Worm (Caenorhabditis elegans): ENCODE data around the gene H02F09.3.

The H02F09.3 gene

ce11 chrX:1603027-1603426 lies 34.5 kb downstream of the H02F09.3 start:
- no peak for TF ChIP-seq W03F9.2 (tag; optimal IDR thresholded peaks at IDR 0.05)
- TF ChIP-seq him-1 (tag; optimal IDR thresholded peaks at IDR 0.05): no peak
- TF ChIP-seq dao-5 (tag; optimal IDR thresholded peaks at IDR 0.05): no peak

- TF ChIP-seq dao-5 (tag; optimal IDR thresholded peaks at IDR 0.05) (no peak), him-1 (tag; optimal IDR thresholded peaks at IDR 0.05) (no peak), W03F9.2 (tag; optimal IDR thresholded peaks at IDR 0.05) (no peak)
These were observed 35.2 kb downstream of the H02F09.3 start for ce11 chrX:1603709-1604108.

DNA sequence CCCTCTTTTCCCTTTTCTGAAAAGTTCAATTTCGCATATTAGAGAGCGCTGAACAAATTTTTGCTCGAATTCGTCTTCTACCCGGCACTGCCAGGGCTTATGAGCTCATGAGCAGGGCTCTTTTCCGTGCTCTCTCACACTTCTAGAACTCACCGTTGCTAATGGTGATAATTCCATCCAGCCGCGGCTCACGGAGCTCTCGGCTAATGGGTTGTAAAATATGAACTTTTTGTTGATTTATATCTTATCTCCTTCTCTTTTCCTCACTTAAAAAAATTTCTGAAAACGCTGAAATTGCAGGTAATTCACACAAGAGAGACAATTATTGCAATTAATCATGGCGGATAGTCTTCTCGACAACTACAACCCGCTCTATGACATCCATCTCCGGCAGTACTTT lies 36.1 kb downstream of the H02F09.3 start, which contains the start of gene H11E01.3:
H11E01.3 (plus strand) TSS at position 301 of the 400 bp plus-strand sequence.
- no peak for TF ChIP-seq dao-5 (tag; optimal IDR thresholded peaks at IDR 0.05)
- no peak for TF ChIP-seq W03F9.2 (tag; optimal IDR thresholded peaks at IDR 0.05)
- TF ChIP-seq him-1 (tag; optimal IDR thresholded peaks at IDR 0.05): no peak

ce11 chrX:1612948-1613347 lies 44.5 kb downstream of the H02F09.3 start:
- TF ChIP-seq dao-5 (tag; optimal IDR thresholded peaks at IDR 0.05): no peak
- TF ChIP-seq W03F9.2 (tag; optimal IDR thresholded peaks at IDR 0.05): no peak

ce11 chrX:1613860-1614259 lies 45.4 kb downstream of the H02F09.3 start:
- TF ChIP-seq him-1 (tag; optimal IDR thresholded peaks at IDR 0.05) (no peak), dao-5 (tag; optimal IDR thresholded peaks at IDR 0.05) (no peak)

- TF ChIP-seq him-1 (tag; optimal IDR thresholded peaks at IDR 0.05) (no peak), dao-5 (tag; optimal IDR thresholded peaks at IDR 0.05) (no peak), W03F9.2 (tag; optimal IDR thresholded peaks at IDR 0.05) (no peak)
These were observed 52.4 kb downstream of the H02F09.3 start, which contains the start of gene H11E01.2 for ce11 chrX:1620678-1621449. TSS of gene H11E01.2 (plus strand) at chrX:1621057.
